Fruit fly (Drosophila melanogaster): ENCODE results near the gene RnpS1.
A peak's percentile ranks its signal among the peaks of the same experiment; 100 is the strongest.

RnpS1 gene

dm6 chr3R:9533181-9534124 is 18.4 kb upstream of the RnpS1 start (continued):
- peak; percentile 97 for TF ChIP-seq tio (GFP tag; optimal IDR thresholded peaks at IDR 0.05)
- TF ChIP-seq Jarid2 (GFP tag; optimal IDR thresholded peaks at IDR 0.05): peak; percentile 82
- TF ChIP-seq hb (GFP tag; IDR thresholded peaks at IDR 0.05; ENCODE audit: partially characterized antibody): no peak
- peak; percentile 71; the same call in 1 of the 3 replicates for TF ChIP-seq CG2889 (GFP tag; IDR thresholded peaks at IDR 0.05)
- peak; percentile 91 for TF ChIP-seq gsb-n (tag; optimal IDR thresholded peaks at IDR 0.05)
- no peak for TF ChIP-seq CG16813 (GFP tag; IDR thresholded peaks at IDR 0.05; ENCODE audit: partially characterized antibody)
- peak; percentile 88 for TF ChIP-seq vvl (GFP tag; IDR thresholded peaks at IDR 0.05)
- no peak for TF ChIP-seq Tbp (GFP tag; optimal IDR thresholded peaks at IDR 0.05)
- TF ChIP-seq lov (optimal IDR thresholded peaks at IDR 0.05): no peak
- no peak for TF ChIP-seq lov (GFP tag; IDR thresholded peaks at IDR 0.05)
- peak; percentile 44 for TF ChIP-seq exex (tag; optimal IDR thresholded peaks at IDR 0.05)
- peak; percentile 74 for TF ChIP-seq Ets97D (GFP tag; optimal IDR thresholded peaks at IDR 0.05)
- peak; percentile 96 for TF ChIP-seq lilli (GFP tag; optimal IDR thresholded peaks at IDR 0.05)
- TF ChIP-seq zen2 (GFP tag; IDR thresholded peaks at IDR 0.05; ENCODE audit: partially characterized antibody): no peak; the same call in 2 of the 3 replicates
- peak; percentile 92 for TF ChIP-seq shn (GFP tag; optimal IDR thresholded peaks at IDR 0.05)
- TF ChIP-seq CG11247 (GFP tag; IDR thresholded peaks at IDR 0.05): peak; percentile 73; the same call in 1 of the 2 replicates
- no peak; the same call in 2 of the 3 replicates for TF ChIP-seq CG34224 (GFP tag; IDR thresholded peaks at IDR 0.05; ENCODE audit: partially characterized antibody)
- peak; percentile 88 for TF ChIP-seq tap (tag; optimal IDR thresholded peaks at IDR 0.05)
- peak; percentile 99 for TF ChIP-seq CG18262 (tag; optimal IDR thresholded peaks at IDR 0.05)
- peak; percentile 91 for TF ChIP-seq pnt (GFP tag; optimal IDR thresholded peaks at IDR 0.05)
- peak; percentile 46; the same call in 2 of the 3 replicates for TF ChIP-seq CG14860 (GFP tag; IDR thresholded peaks at IDR 0.05; ENCODE audit: partially characterized antibody)
- peak; percentile 98 for TF ChIP-seq Oli (tag; optimal IDR thresholded peaks at IDR 0.05)
- TF ChIP-seq ro (GFP tag; IDR thresholded peaks at IDR 0.05): peak; percentile 82; the same call in 1 of the 2 replicates
- peak; percentile 93 for TF ChIP-seq Chrac-16 (GFP tag; optimal IDR thresholded peaks at IDR 0.05)
- peak; percentile 58; the same call in 1 of the 2 replicates for TF ChIP-seq chm (GFP tag; IDR thresholded peaks at IDR 0.05)
- TF ChIP-seq CG1024 (GFP tag; IDR thresholded peaks at IDR 0.05): peak; percentile 50; the same call in 1 of the 2 replicates
- peak; percentile 74 for TF ChIP-seq stc (GFP tag; IDR thresholded peaks at IDR 0.05)
- peak; percentile 99 for TF ChIP-seq CG2678 (tag; optimal IDR thresholded peaks at IDR 0.05)
- peak; percentile 87 for TF ChIP-seq schlank (tag; optimal IDR thresholded peaks at IDR 0.05)
- TF ChIP-seq Asciz (GFP tag; optimal IDR thresholded peaks at IDR 0.05): peak; percentile 95
- peak; percentile 92 for TF ChIP-seq klu (GFP tag; IDR thresholded peaks at IDR 0.05)
- peak; percentile 88 for TF ChIP-seq CG18011 (GFP tag; optimal IDR thresholded peaks at IDR 0.05)
- TF ChIP-seq Hmr (GFP tag; optimal IDR thresholded peaks at IDR 0.05): peak; percentile 98
- peak; percentile 83 for TF ChIP-seq CG13624 (GFP tag; optimal IDR thresholded peaks at IDR 0.05)
- TF ChIP-seq sqz (GFP tag; optimal IDR thresholded peaks at IDR 0.05): peak; percentile 91
- peak; percentile 70 for TF ChIP-seq ac (GFP tag; optimal IDR thresholded peaks at IDR 0.05)
- peak; percentile 83 for TF ChIP-seq zfh1 (GFP tag; IDR thresholded peaks at IDR 0.05)
- peak in 1 of 2 experiments; percentile 83 for TF ChIP-seq Dfd (GFP tag; optimal IDR thresholded peaks at IDR 0.05)
- peak; percentile 96 for TF ChIP-seq CG2875 (GFP tag; optimal IDR thresholded peaks at IDR 0.05)
- peak; percentile 80 for TF ChIP-seq CG11085 (GFP tag; IDR thresholded peaks at IDR 0.05)
- TF ChIP-seq corto (GFP tag; optimal IDR thresholded peaks at IDR 0.05): peak; percentile 91
- TF ChIP-seq CG34422 (GFP tag; IDR thresholded peaks at IDR 0.05): peak; percentile 84
- peak; percentile 92 for TF ChIP-seq Mad (GFP tag; optimal IDR thresholded peaks at IDR 0.05)
- peak; percentile 91 for TF ChIP-seq salm (tag; optimal IDR thresholded peaks at IDR 0.05)
- peak; percentile 87 for TF ChIP-seq jigr1 (GFP tag; IDR thresholded peaks at IDR 0.05)
- TF ChIP-seq z (GFP tag; IDR thresholded peaks at IDR 0.05): 0 out of 3 replicates have a peak, but pooled peaks have one; percentile 5
- TF ChIP-seq dimm (GFP tag; IDR thresholded peaks at IDR 0.05): peak; percentile 40
- peak; percentile 72 for TF ChIP-seq Doc2 (GFP tag; IDR thresholded peaks at IDR 0.05)
